Worm (Caenorhabditis elegans): ENCODE measurements around the gene R10E9.3.

ce11 chrIII:3926116-3926515, 33.9 kb upstream of the R10E9.3 start, which contains the start of gene ZK1058.9:
- no peak for TF ChIP-seq him-1 (tag; optimal IDR thresholded peaks at IDR 0.05)
- no peak for TF ChIP-seq dao-5 (tag; optimal IDR thresholded peaks at IDR 0.05)

Data from whole organism, L4/young adult.